Worm (Caenorhabditis elegans): ENCODE results near the gene F35A5.5.

DNA sequence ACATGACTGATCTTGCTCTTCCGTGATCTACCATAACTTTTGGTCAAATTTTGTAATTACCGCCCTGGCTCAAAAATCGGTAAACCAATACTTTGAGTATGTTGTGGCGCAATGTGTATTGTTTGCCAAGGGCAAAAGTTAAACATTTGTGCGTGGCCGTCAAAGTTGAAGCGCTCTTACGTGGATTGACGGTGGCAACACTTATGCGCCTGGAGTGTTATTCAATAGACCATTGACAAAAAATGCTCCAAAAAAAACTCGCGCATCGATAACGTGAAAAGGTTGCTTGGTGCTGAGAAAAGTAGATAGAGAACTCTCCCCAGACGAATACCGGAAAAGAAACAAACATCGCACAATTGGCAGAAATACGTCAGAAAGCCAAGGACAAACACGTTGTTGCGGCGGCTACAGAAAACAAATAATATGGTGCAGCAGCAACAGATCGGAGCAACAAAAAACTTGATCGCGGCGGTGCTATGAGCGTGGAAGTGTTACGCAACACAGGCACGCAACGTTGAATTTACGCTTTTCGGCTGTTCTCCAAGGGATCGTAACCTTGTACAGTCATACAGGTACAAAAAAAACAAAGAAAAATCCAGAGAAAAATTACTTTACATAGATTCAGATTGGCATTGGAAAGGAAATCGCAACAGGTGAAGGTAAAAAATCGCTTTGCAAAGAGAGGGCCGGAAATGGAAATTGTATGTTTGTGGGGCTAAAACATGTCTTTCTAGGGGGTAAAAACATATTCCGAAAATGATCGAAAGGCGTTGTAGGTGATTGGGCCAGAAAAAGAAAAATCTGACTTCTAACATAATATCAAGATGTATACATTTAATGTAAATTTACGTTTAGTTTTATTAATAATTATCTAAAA lies 38.7 kb upstream of the F35A5.5 start:
- TF ChIP-seq him-1 (tag; optimal IDR thresholded peaks at IDR 0.05) (no peak), dao-5 (tag; optimal IDR thresholded peaks at IDR 0.05) (no peak), W03F9.2 (tag; optimal IDR thresholded peaks at IDR 0.05) (no peak)

Data from whole organism, L4/young adult.